Fruit fly (Drosophila melanogaster) whole organism, embryonic: ENCODE results near the gene CG15814.

ENCODE experiments used
- Atf3 ChIP-seq: fragments of 200-800 bp; sonication (Bioruptor generic); optimal IDR thresholded peaks from 3 replicates; lab custom pipeline; 2016; ENCODE audit warnings: missing biosample characterization, missing genetic modification characterization
- CG11695 ChIP-seq: fragments of 200-800 bp; sonication (Bioruptor generic); IDR thresholded peaks from 3 replicates; pipeline ENCODE4 v1.3.6; 2022; ENCODE audit warnings: missing biosample characterization, missing genetic modification characterization
- CG15269 ChIP-seq: fragments of 200-800 bp; sonication (Bioruptor generic); optimal IDR thresholded peaks from 2 replicates; lab custom pipeline; 2018; ENCODE audit warnings: missing biosample characterization, mild to moderate bottlenecking, missing genetic modification characterization, moderate library complexity
- CG15479 ChIP-seq: fragments of 200-800 bp; sonication (Bioruptor generic); optimal IDR thresholded peaks from 3 replicates; lab custom pipeline; 2019; ENCODE audit warnings: missing biosample characterization, mild to moderate bottlenecking, missing genetic modification characterization, moderate library complexity
- CG15696 ChIP-seq: fragments of 200-800 bp; sonication (Bioruptor generic); optimal IDR thresholded peaks from 2 replicates; lab custom pipeline; 2019; ENCODE audit warnings: missing biosample characterization, mild to moderate bottlenecking, missing genetic modification characterization, moderate library complexity
- CG1603 ChIP-seq: fragments of 200-800 bp; sonication (Bioruptor generic); optimal IDR thresholded peaks from 2 replicates; lab custom pipeline; 2019; ENCODE audit warnings: missing biosample characterization, mild to moderate bottlenecking, missing genetic modification characterization, moderate library complexity
- CG16813 ChIP-seq: fragments of 200-800 bp; sonication (Bioruptor generic); IDR thresholded peaks from 3 replicates; pipeline ENCODE4 v1.3.6; 2022; ENCODE audit warnings: missing biosample characterization, missing genetic modification characterization; ENCODE audit not compliant: partially characterized antibody
- CG17568 ChIP-seq: fragments of 200-800 bp; sonication (Bioruptor generic); optimal IDR thresholded peaks from 2 replicates; lab custom pipeline; 2018; ENCODE audit warnings: missing biosample characterization, mild to moderate bottlenecking, missing genetic modification characterization, moderate library complexity
- CG33557 ChIP-seq: fragments of 200-800 bp; sonication (Bioruptor generic); optimal IDR thresholded peaks from 2 replicates; lab custom pipeline; 2019; ENCODE audit warnings: missing biosample characterization, mild to moderate bottlenecking, missing genetic modification characterization, moderate library complexity
- CG3838 ChIP-seq: fragments of 200-800 bp; sonication (Bioruptor generic); optimal IDR thresholded peaks from 3 replicates; lab custom pipeline; 2016; ENCODE audit warnings: missing biosample characterization, missing genetic modification characterization
- CG3995 ChIP-seq: fragments of 200-800 bp; sonication (Bioruptor generic); optimal IDR thresholded peaks from 3 replicates; lab custom pipeline; 2016; ENCODE audit warnings: missing biosample characterization, missing genetic modification characterization
- CG4820 ChIP-seq: fragments of 200-800 bp; sonication (Bioruptor generic); optimal IDR thresholded peaks from 3 replicates; lab custom pipeline; 2016; ENCODE audit warnings: missing biosample characterization, missing genetic modification characterization
- CG5245 ChIP-seq: fragments of 200-800 bp; sonication (Bioruptor generic); optimal IDR thresholded peaks from 3 replicates; lab custom pipeline; 2016; ENCODE audit warnings: missing biosample characterization, missing genetic modification characterization
- Doc3 ChIP-seq: fragments of 200-800 bp; sonication (Bioruptor generic); IDR thresholded peaks from 3 replicates; pipeline ENCODE4 v1.3.6; 2022; ENCODE audit warnings: missing biosample characterization, missing genetic modification characterization; ENCODE audit not compliant: partially characterized antibody
- Ets65A ChIP-seq: fragments of 200-800 bp; sonication (Bioruptor generic); peaks from one replicate; lab custom pipeline; 2016; ENCODE audit warnings: missing biosample characterization, missing genetic modification characterization
- H2.0 ChIP-seq: fragments of 200-800 bp; sonication (Bioruptor generic); IDR thresholded peaks from 2 replicates; pipeline ENCODE4 v1.3.6; 2022; ENCODE audit warnings: missing biosample characterization, missing genetic modification characterization
- HLHmδ ChIP-seq: fragments of 200-800 bp; sonication (Bioruptor generic); optimal IDR thresholded peaks from 2 replicates; lab custom pipeline; 2018; ENCODE audit warnings: missing biosample characterization, mild to moderate bottlenecking, missing genetic modification characterization, moderate library complexity
- Lhr ChIP-seq: fragments of 200-800 bp; sonication (Bioruptor generic); optimal IDR thresholded peaks from 3 replicates; lab custom pipeline; 2017; ENCODE audit warnings: mild to moderate bottlenecking, missing biosample characterization, missing genetic modification reagents, missing genetic modification characterization
- Vsx1 ChIP-seq: fragments of 200-800 bp; sonication (Bioruptor generic); optimal IDR thresholded peaks from 2 replicates; lab custom pipeline; 2017; ENCODE audit warnings: missing biosample characterization, mild to moderate bottlenecking, missing genetic modification characterization, missing genetic modification reagents
- amos ChIP-seq: fragments of 200-800 bp; sonication (Bioruptor generic); IDR thresholded peaks from 2 replicates; pipeline ENCODE4 v1.3.6; 2022; ENCODE audit warnings: missing biosample characterization, missing genetic modification characterization; ENCODE audit not compliant: partially characterized antibody
- chn ChIP-seq: fragments of 200-800 bp; sonication (Bioruptor generic); optimal IDR thresholded peaks from 2 replicates; lab custom pipeline; 2016; ENCODE audit warnings: missing biosample characterization, missing genetic modification characterization
- corto ChIP-seq: fragments of 200-800 bp; sonication (Bioruptor generic); optimal IDR thresholded peaks from 2 replicates; lab custom pipeline; 2016; ENCODE audit warnings: missing biosample characterization, mild to moderate bottlenecking, missing genetic modification characterization, moderate library complexity
- da ChIP-seq: fragments of 200-800 bp; sonication (Bioruptor generic); optimal IDR thresholded peaks from 2 replicates; lab custom pipeline; 2016; ENCODE audit warnings: missing biosample characterization, missing genetic modification characterization
- fd102C ChIP-seq: fragments of 200-800 bp; sonication (Bioruptor generic); optimal IDR thresholded peaks from 2 replicates; lab custom pipeline; 2018; ENCODE audit warnings: missing biosample characterization, mild to moderate bottlenecking, missing genetic modification characterization, moderate library complexity
- gem ChIP-seq: fragments of 200-800 bp; sonication (Bioruptor generic); optimal IDR thresholded peaks from 2 replicates; lab custom pipeline; 2019; ENCODE audit warnings: missing biosample characterization, mild to moderate bottlenecking, missing genetic modification characterization, moderate library complexity
- gt ChIP-seq: fragments of 200-800 bp; sonication (Bioruptor generic); IDR thresholded peaks from 2 replicates; pipeline ENCODE4 v1.3.6; 2022; ENCODE audit warnings: missing biosample characterization, missing genetic modification characterization
- hth ChIP-seq: fragments of >200 bp; optimal IDR thresholded peaks from 2 replicates; lab custom pipeline; 2017; ENCODE audit warnings: inconsistent platforms
- peb ChIP-seq: fragments of 200-800 bp; sonication (Bioruptor generic); IDR thresholded peaks from 2 replicates; pipeline ENCODE4 v1.3.6; 2022; ENCODE audit warnings: missing biosample characterization, missing genetic modification characterization
- prd ChIP-seq, 3 experiments: fragments of >200 bp in 2 of 3; fragments of 200-800 bp in 1 of 3; sonication (Bioruptor generic) in 1 of 3; optimal IDR thresholded peaks in 2 of 3; IDR thresholded peaks in 1 of 3; 2 replicates in 2 of 3; 3 replicates in 1 of 3; pipeline versions ENCODE4 v1.3.6 to Lab custom; 2017 to 2022; ENCODE audit warnings: missing biosample characterization in 1 of 3, missing genetic modification characterization in 1 of 3
- schlank ChIP-seq: fragments of 200-800 bp; sonication (Bioruptor generic); optimal IDR thresholded peaks from 2 replicates; lab custom pipeline; 2018; ENCODE audit warnings: missing biosample characterization, mild to moderate bottlenecking, missing genetic modification characterization
- sens ChIP-seq: fragments of 200-800 bp; sonication (Bioruptor generic); peaks from one replicate; lab custom pipeline; 2016; ENCODE audit warnings: missing biosample characterization, missing genetic modification characterization
- sens-2 ChIP-seq: fragments of 200-800 bp; sonication (Bioruptor generic); IDR thresholded peaks from 2 replicates; pipeline ENCODE4 v1.3.6; 2022; ENCODE audit warnings: missing biosample characterization, missing genetic modification characterization

Gene CG15814

dm6 chrX:17799070-17799802 is 50.9 kb downstream of the CG15814 start (continued):
- TF ChIP-seq CG15696 (tag; lab: Kevin White, UChicago): peak; percentile 26
- peak; percentile 70 for TF ChIP-seq gem
- TF ChIP-seq schlank (tag; lab: Kevin White, UChicago): no peak
- TF ChIP-seq amos: no peak
- no peak for TF ChIP-seq sens-2 (GFP tag; lab: Robert Waterston, UW)
- no peak for TF ChIP-seq Ets65A
- no peak for TF ChIP-seq CG11695 (GFP tag; lab: Robert Waterston, UW)
- TF ChIP-seq Lhr (GFP tag; lab: Kevin White, UChicago): no peak
- TF ChIP-seq Doc3 (GFP tag; lab: Robert Waterston, UW): no peak
- TF ChIP-seq HLHmδ (GFP tag; lab: Kevin White, UChicago): no peak
- TF ChIP-seq CG15269 (tag; lab: Kevin White, UChicago): peak; percentile 20
- no peak for TF ChIP-seq CG3995 (GFP tag; lab: Kevin White, UChicago)
- no peak for TF ChIP-seq CG3838 (GFP tag; lab: Kevin White, UChicago)
- TF ChIP-seq prd (optimal IDR thresholded peaks at IDR 0.05; lab: Kevin White, UChicago): no peak
- TF ChIP-seq prd (GFP tag; IDR thresholded peaks at IDR 0.05; lab: Robert Waterston, UW): peak; percentile 41; the same call in 1 of the 3 replicates
- peak; percentile 2 for TF ChIP-seq CG4820 (GFP tag; lab: Kevin White, UChicago)
- peak; percentile 24 for TF ChIP-seq CG15479
- no peak for TF ChIP-seq peb (GFP tag; lab: Robert Waterston, UW)
- TF ChIP-seq sens (GFP tag; lab: Kevin White, UChicago): peak; percentile 74
- TF ChIP-seq da: no peak
- no peak for TF ChIP-seq CG33557 (GFP tag; lab: Kevin White, UChicago)
- TF ChIP-seq Atf3 (GFP tag; lab: Kevin White, UChicago): no peak
- no peak for TF ChIP-seq Vsx1 (GFP tag; lab: Kevin White, UChicago)
- TF ChIP-seq CG5245: no peak
- no peak for TF ChIP-seq corto
- TF ChIP-seq chn (GFP tag; lab: Kevin White, UChicago): no peak
- TF ChIP-seq CG1603 (tag; lab: Kevin White, UChicago): peak; percentile 9
- peak; percentile 31; the same call in 1 of the 2 replicates for TF ChIP-seq H2.0 (GFP tag; lab: Robert Waterston, UW)
- TF ChIP-seq hth (lab: Kevin White, UChicago): no peak
- no peak for TF ChIP-seq fd102C (GFP tag; lab: Kevin White, UChicago)
- no peak for TF ChIP-seq CG17568 (GFP tag; lab: Kevin White, UChicago)
- TF ChIP-seq gt (GFP tag; lab: Robert Waterston, UW): no peak
- TF ChIP-seq CG16813 (GFP tag; lab: Robert Waterston, UW): no peak
